Fruit fly (Drosophila melanogaster) whole organism: ENCODE measurements around the gene mRpS10.

Experiments used
- CG8478 ChIP-seq: fragments of >200 bp; optimal IDR thresholded peaks from 2 replicates; lab custom pipeline; 2018; ENCODE audit warnings: inconsistent platforms
- Dll ChIP-seq: fragments of >200 bp; optimal IDR thresholded peaks from 2 replicates; lab custom pipeline; 2017
- EcR ChIP-seq, 2 experiments: fragments of >200 bp; optimal IDR thresholded peaks; 2 replicates each; lab custom pipeline; 2017; ENCODE audit warnings: missing biosample characterization in 2 of 2, missing genetic modification characterization in 2 of 2, missing genetic modification reagents in 2 of 2
- pan ChIP-seq: fragments of >200 bp; optimal IDR thresholded peaks from 2 replicates; lab custom pipeline; 2017
- psq ChIP-seq: fragments of >200 bp; optimal IDR thresholded peaks from 2 replicates; lab custom pipeline; 2017
- usp ChIP-seq: fragments of >200 bp; optimal IDR thresholded peaks from 2 replicates; lab custom pipeline; 2017; ENCODE audit warnings: missing biosample characterization, missing genetic modification characterization, mixed read lengths

dm6 chr3R:15242186-15243045 is 13.0 kb downstream of the mRpS10 start, which contains the start of the genes tefu and Hsc70-4:
- TF ChIP-seq CG8478 (lab: Kevin White, UChicago) (no peak), usp (no peak), EcR (GFP tag; optimal IDR thresholded peaks at IDR 0.05; lab: Kevin White, UChicago) (no peak), psq (lab: Kevin White, UChicago) (no peak), pan (lab: Kevin White, UChicago) (no peak), Dll (no peak)
